Worm (Caenorhabditis elegans): ENCODE measurements around the gene C32D5.12.

C32D5.12 gene

ce11 chrII:6349968-6350367, 8.8 kb downstream of the C32D5.12 start:
- no peak for TF ChIP-seq efl-1 (optimal IDR thresholded peaks at IDR 0.05)
- peak in 1 of 2 experiments; percentile 91 for TF ChIP-seq efl-1 (GFP tag; optimal IDR thresholded peaks at IDR 0.05 in 1 of 2)
- TF ChIP-seq unc-30 (tag; optimal IDR thresholded peaks at IDR 0.05): no peak

- TF ChIP-seq dpl-1 (GFP tag; optimal IDR thresholded peaks at IDR 0.05) (peak; percentile 58 to 76 (median 66)), unc-86 (tag; optimal IDR thresholded peaks at IDR 0.05) (peak; percentile 91), lin-13 (GFP tag; optimal IDR thresholded peaks at IDR 0.05) (peak; percentile 89), tbx-2 (tag; optimal IDR thresholded peaks at IDR 0.05) (peak; percentile 94), nhr-11 (tag; optimal IDR thresholded peaks at IDR 0.05) (peak; percentile 68), lir-3 (tag; optimal IDR thresholded peaks at IDR 0.05; ENCODE audit: poor library complexity) (peak; percentile 78), pqm-1 (tag; optimal IDR thresholded peaks at IDR 0.05) (no peak), zip-4 (GFP tag; optimal IDR thresholded peaks at IDR 0.05) (peak; percentile 66), zag-1 (tag; optimal IDR thresholded peaks at IDR 0.05) (no peak), ceh-88 (GFP tag; IDR thresholded peaks at IDR 0.05) (no peak; the same call in 1 of the 2 replicates), lsy-2 (tag; optimal IDR thresholded peaks at IDR 0.05) (peak; percentile 88 to 91), elt-3 (tag; optimal IDR thresholded peaks at IDR 0.05) (peak in 5 of 6 experiments; percentile 19 to 93 (median 59)), hlh-17 (GFP tag; optimal IDR thresholded peaks at IDR 0.05; ENCODE audit: borderline replicate concordance) (no peak), ceh-8 (GFP tag; optimal IDR thresholded peaks at IDR 0.05) (peak; percentile 73), unc-62 (GFP tag; optimal IDR thresholded peaks at IDR 0.05) (no peak), skn-1 (tag; optimal IDR thresholded peaks at IDR 0.05) (peak; percentile 80), nhr-71 (tag; optimal IDR thresholded peaks at IDR 0.05) (peak; percentile 97), nhr-20 (tag; optimal IDR thresholded peaks at IDR 0.05) (peak; percentile 97), F16B12.6 (tag; optimal IDR thresholded peaks at IDR 0.05) (no peak), ceh-90 (tag; optimal IDR thresholded peaks at IDR 0.05) (no peak), blmp-1 (tag; optimal IDR thresholded peaks at IDR 0.05) (peak; percentile 92), ztf-4 (tag; optimal IDR thresholded peaks at IDR 0.05) (peak; percentile 96), unc-130 (tag; optimal IDR thresholded peaks at IDR 0.05) (peak; percentile 66), unc-30 (tag; optimal IDR thresholded peaks at IDR 0.05) (no peak), ama-1 (optimal IDR thresholded peaks at IDR 0.05) (peak; percentile 97), ceh-63 (GFP tag; optimal IDR thresholded peaks at IDR 0.05) (no peak), nhr-76 (tag; optimal IDR thresholded peaks at IDR 0.05) (no peak), aly-2 (tag; optimal IDR thresholded peaks at IDR 0.05) (no peak), snpc-4 (tag; optimal IDR thresholded peaks at IDR 0.05) (peak; percentile 60), nhr-19 (GFP tag; conservative IDR thresholded peaks at IDR 0.05) (peak; percentile 87), lin-14 (GFP tag; optimal IDR thresholded peaks at IDR 0.05) (peak; percentile 96), sptf-1 (tag; optimal IDR thresholded peaks at IDR 0.05) (no peak), alr-1 (tag; optimal IDR thresholded peaks at IDR 0.05; ENCODE audit: borderline replicate concordance) (no peak), tlp-1 (tag; optimal IDR thresholded peaks at IDR 0.05) (no peak), efl-1 (optimal IDR thresholded peaks at IDR 0.05) (peak; percentile 82 to 85), efl-1 (GFP tag; optimal IDR thresholded peaks at IDR 0.05 in 1 of 2) (peak; percentile 69 to 98), Y116A8C.19 (tag; optimal IDR thresholded peaks at IDR 0.05; ENCODE audit: borderline replicate concordance) (no peak), jun-1 (tag; optimal IDR thresholded peaks at IDR 0.05) (peak; percentile 93), unc-98 (GFP tag; IDR thresholded peaks at IDR 0.05) (no peak), egl-13 (tag; optimal IDR thresholded peaks at IDR 0.05) (peak; percentile 46), nhr-90 (tag; optimal IDR thresholded peaks at IDR 0.05; ENCODE audit: poor library complexity) (peak; percentile 93), isw-1 (GFP tag; IDR thresholded peaks at IDR 0.05) (peak; percentile 67), nhr-85 (tag) (peak; percentile 89), rnt-1 (tag; optimal IDR thresholded peaks at IDR 0.05) (peak; percentile 90), mep-1 (tag; optimal IDR thresholded peaks at IDR 0.05) (peak; percentile 95), lin-35 (GFP tag; optimal IDR thresholded peaks at IDR 0.05) (peak; percentile 81 to 89), fkh-10 (GFP tag; optimal IDR thresholded peaks at IDR 0.05) (peak; percentile 35), egl-27 (tag; optimal IDR thresholded peaks at IDR 0.05) (peak; percentile 47 to 61), xbp-1 (tag; optimal IDR thresholded peaks at IDR 0.05) (peak; percentile 90), C04F5.9 (tag; optimal IDR thresholded peaks at IDR 0.05) (peak; percentile 2), ets-5 (GFP tag; IDR thresholded peaks at IDR 0.05) (no peak)
These were observed 10.4 kb downstream of the C32D5.12 start for ce11 chrII:6348360-6348759.

Data from whole organism, L1 larva.